Fruit fly (Drosophila melanogaster): ENCODE results near the gene CG10365.

Gene CG10365

dm6 chr3R:23733771-23734170 is 10.6 kb downstream of the CG10365 start:
- TF ChIP-seq tai (GFP tag; optimal IDR thresholded peaks at IDR 0.05) (no peak), Dif (GFP tag; optimal IDR thresholded peaks at IDR 0.05; ENCODE audit: partially characterized antibody) (no peak), dmrt93B (GFP tag; optimal IDR thresholded peaks at IDR 0.05) (no peak), dsf (GFP tag; optimal IDR thresholded peaks at IDR 0.05; ENCODE audit: borderline replicate concordance) (no peak)

dm6 chr3R:23734573-23735404 is 11.7 kb downstream of the CG10365 start:
- no peak for TF ChIP-seq Myc (optimal IDR thresholded peaks at IDR 0.05)
- no peak for TF ChIP-seq HLH106 (tag; optimal IDR thresholded peaks at IDR 0.05)
- TF ChIP-seq Dif (GFP tag; optimal IDR thresholded peaks at IDR 0.05; ENCODE audit: partially characterized antibody): no peak
- TF ChIP-seq GATAd (GFP tag; optimal IDR thresholded peaks at IDR 0.05): no peak
- no peak for TF ChIP-seq sage (GFP tag; optimal IDR thresholded peaks at IDR 0.05)
- no peak for TF ChIP-seq sv (GFP tag; optimal IDR thresholded peaks at IDR 0.05)
- TF ChIP-seq CG32264 (GFP tag; optimal IDR thresholded peaks at IDR 0.05): no peak
- TF ChIP-seq h (GFP tag; optimal IDR thresholded peaks at IDR 0.05): no peak
- no peak for TF ChIP-seq usp (GFP tag; optimal IDR thresholded peaks at IDR 0.05)
- TF ChIP-seq jim (GFP tag; optimal IDR thresholded peaks at IDR 0.05): no peak
- no peak for TF ChIP-seq psq (GFP tag; optimal IDR thresholded peaks at IDR 0.05)
- no peak for TF ChIP-seq woc (GFP tag; optimal IDR thresholded peaks at IDR 0.05)
- no peak for TF ChIP-seq brk (GFP tag; optimal IDR thresholded peaks at IDR 0.05)
- no peak for TF ChIP-seq Hnf4 (GFP tag; optimal IDR thresholded peaks at IDR 0.05)

- TF ChIP-seq Myc (optimal IDR thresholded peaks at IDR 0.05) (peak; percentile 86), Sp1 (GFP tag; optimal IDR thresholded peaks at IDR 0.05) (no peak)
Measured at dm6 chr3R:23735648-23736047, 12.5 kb downstream of the CG10365 start.

dm6 chr3R:23736365-23736764 is 13.2 kb downstream of the CG10365 start:
- TF ChIP-seq Rel (GFP tag; optimal IDR thresholded peaks at IDR 0.05): no peak
- no peak for TF ChIP-seq Rel (tag; optimal IDR thresholded peaks at IDR 0.05)
- no peak for TF ChIP-seq psq (GFP tag; optimal IDR thresholded peaks at IDR 0.05)
- no peak for TF ChIP-seq jim (GFP tag; optimal IDR thresholded peaks at IDR 0.05)
- no peak for TF ChIP-seq Hnf4 (GFP tag; optimal IDR thresholded peaks at IDR 0.05)
- TF ChIP-seq dsf (GFP tag; optimal IDR thresholded peaks at IDR 0.05; ENCODE audit: borderline replicate concordance): no peak
- TF ChIP-seq dl (GFP tag; optimal IDR thresholded peaks at IDR 0.05; ENCODE audit: insufficient read depth in 1 of 2, partially characterized antibody in 2 of 2): no peak
- no peak for TF ChIP-seq GATAd (GFP tag; optimal IDR thresholded peaks at IDR 0.05)
- no peak for TF ChIP-seq Myc (optimal IDR thresholded peaks at IDR 0.05)

- TF ChIP-seq Sp1 (GFP tag; optimal IDR thresholded peaks at IDR 0.05): no peak
- TF ChIP-seq Hr78 (GFP tag; optimal IDR thresholded peaks at IDR 0.05): no peak
- no peak for TF ChIP-seq lola (GFP tag; optimal IDR thresholded peaks at IDR 0.05)
- no peak for TF ChIP-seq foxo (GFP tag; optimal IDR thresholded peaks at IDR 0.05)
- TF ChIP-seq Rel (GFP tag; optimal IDR thresholded peaks at IDR 0.05): no peak
- no peak for TF ChIP-seq Rel (tag; optimal IDR thresholded peaks at IDR 0.05)
- no peak for TF ChIP-seq HLH106 (tag; optimal IDR thresholded peaks at IDR 0.05)
- no peak for TF ChIP-seq ey (GFP tag; optimal IDR thresholded peaks at IDR 0.05)
- TF ChIP-seq brk (GFP tag; optimal IDR thresholded peaks at IDR 0.05): no peak
- no peak for TF ChIP-seq br (GFP tag; optimal IDR thresholded peaks at IDR 0.05)
- no peak for TF ChIP-seq GATAd (GFP tag; optimal IDR thresholded peaks at IDR 0.05)
- no peak for TF ChIP-seq dl (GFP tag; optimal IDR thresholded peaks at IDR 0.05; ENCODE audit: insufficient read depth in 1 of 2, partially characterized antibody in 2 of 2)
- no peak for TF ChIP-seq fru (GFP tag; optimal IDR thresholded peaks at IDR 0.05)
- TF ChIP-seq jim (GFP tag; optimal IDR thresholded peaks at IDR 0.05): no peak
- TF ChIP-seq rgr (GFP tag; optimal IDR thresholded peaks at IDR 0.05): no peak
- TF ChIP-seq Vsx2 (GFP tag; optimal IDR thresholded peaks at IDR 0.05; ENCODE audit: partially characterized antibody): no peak
- TF ChIP-seq dmrt93B (GFP tag; optimal IDR thresholded peaks at IDR 0.05): no peak
- no peak for TF ChIP-seq tai (GFP tag; optimal IDR thresholded peaks at IDR 0.05)
Measured at dm6 chr3R:23737676-23738574, 14.8 kb downstream of the CG10365 start.

Measured in whole organism, wandering third instar larva.